Worm (Caenorhabditis elegans): ENCODE measurements around the gene cdc-25.2.

DNA sequence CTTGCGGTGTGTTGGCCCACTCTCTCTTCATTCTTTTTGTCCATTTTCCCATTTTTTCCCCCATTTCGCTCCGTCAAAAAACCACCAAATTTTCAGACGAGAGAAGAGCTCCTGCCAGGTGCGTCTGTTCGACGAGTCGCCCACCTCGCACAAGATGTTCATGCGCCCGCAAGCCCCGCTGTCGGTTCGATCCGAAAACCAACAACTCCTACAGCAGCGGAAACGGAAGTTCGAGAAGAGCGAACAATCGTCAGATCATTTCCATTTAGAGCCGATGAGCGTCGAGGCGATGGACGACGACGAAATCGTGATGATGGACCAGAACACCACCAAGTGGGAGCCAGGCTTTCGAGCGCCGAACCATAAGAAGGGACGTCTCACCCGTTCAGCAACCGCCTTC lies 16.4 kb downstream of the cdc-25.2 start:
- TF ChIP-seq unc-130 (GFP tag; optimal IDR thresholded peaks at IDR 0.05) (no peak), pha-4 (tag; optimal IDR thresholded peaks at IDR 0.05) (no peak), fkh-3 (tag; optimal IDR thresholded peaks at IDR 0.05) (no peak), ama-1 (optimal IDR thresholded peaks at IDR 0.05) (no peak), ama-1 (GFP tag; optimal IDR thresholded peaks at IDR 0.05) (no peak), snpc-4 (GFP tag; optimal IDR thresholded peaks at IDR 0.05) (no peak), snpc-4 (tag; optimal IDR thresholded peaks at IDR 0.05) (no peak), ets-4 (GFP tag; optimal IDR thresholded peaks at IDR 0.05) (no peak), K11D2.4 (GFP tag; IDR thresholded peaks at IDR 0.05) (no peak), snpc-3.4 (tag; optimal IDR thresholded peaks at IDR 0.05) (no peak), K12H6.12 (tag; optimal IDR thresholded peaks at IDR 0.05) (no peak), ztf-3 (GFP tag; optimal IDR thresholded peaks at IDR 0.05) (no peak), lag-1 (GFP tag; IDR thresholded peaks at IDR 0.05) (no peak), unc-62 (GFP tag; optimal IDR thresholded peaks at IDR 0.05) (no peak)
